Worm (Caenorhabditis elegans) whole organism, L1 larva: ENCODE results near the gene ufd-1.

Experiments used
- F16B12.6 ChIP-seq: fragments of 150-350 bp; optimal IDR thresholded peaks from 2 replicates; lab custom pipeline; 2014; ENCODE audit warnings: missing biosample characterization, missing genetic modification characterization
- Y116A8C.19 ChIP-seq: sonication (generic microtip); optimal IDR thresholded peaks from 2 replicates; lab custom pipeline; 2016; ENCODE audit warnings: missing compliant biosample characterization, missing genetic modification characterization, borderline replicate concordance
- alr-1 ChIP-seq: fragments of 200-800 bp; sonication (Bioruptor generic); optimal IDR thresholded peaks from 2 replicates; lab custom pipeline; 2018; ENCODE audit warnings: borderline replicate concordance, mild to moderate bottlenecking, missing genetic modification characterization, missing compliant biosample characterization
- aly-2 ChIP-seq: fragments of 150-350 bp; optimal IDR thresholded peaks from 2 replicates; lab custom pipeline; 2014; ENCODE audit warnings: missing biosample characterization, missing genetic modification characterization
- blmp-1 ChIP-seq: fragments of 150-350 bp; optimal IDR thresholded peaks from 2 replicates; lab custom pipeline; 2014; ENCODE audit warnings: missing biosample characterization, missing genetic modification characterization
- ceh-63 ChIP-seq: fragments of 200-800 bp; sonication (Bioruptor generic); optimal IDR thresholded peaks from 2 replicates; lab custom pipeline; 2018; ENCODE audit warnings: mild to moderate bottlenecking, missing genetic modification characterization, missing compliant biosample characterization
- ces-1 ChIP-seq: fragments of 150-350 bp; optimal IDR thresholded peaks from 2 replicates; lab custom pipeline; 2014; ENCODE audit warnings: missing biosample characterization, missing genetic modification reagents, missing genetic modification characterization
- dpl-1 ChIP-seq, 3 experiments: fragments of 150-350 bp in 2 of 3; sonication (generic microtip) in 1 of 3; optimal IDR thresholded peaks; 2 replicates each; lab custom pipeline; 2014 to 2017; ENCODE audit warnings: missing biosample characterization in 3 of 3, missing genetic modification characterization in 3 of 3, missing genetic modification reagents in 3 of 3
- dsc-1 ChIP-seq: sonication (generic microtip); optimal IDR thresholded peaks from 2 replicates; lab custom pipeline; 2016; ENCODE audit warnings: mild to moderate bottlenecking, missing genetic modification characterization, missing compliant biosample characterization
- efl-1 ChIP-seq, 4 experiments: fragments of 150-350 bp; optimal IDR thresholded peaks in 3 of 4; peaks in 1 of 4; 1 replicate in 1 of 4; 2 replicates in 3 of 4; lab custom pipeline; 2014; ENCODE audit warnings: missing biosample characterization in 2 of 4, missing genetic modification characterization in 2 of 4, missing genetic modification reagents in 2 of 4
- elt-3 ChIP-seq, 6 experiments: fragments of 150-350 bp in 1 of 6; sonication (generic microtip); optimal IDR thresholded peaks; 2 replicates each; lab custom pipeline; 2017 to 2018; ENCODE audit warnings: missing biosample characterization in 6 of 6, missing genetic modification characterization in 6 of 6, inconsistent platforms in 1 of 6
- ets-5 ChIP-seq: fragments of 200-800 bp; sonication (Bioruptor generic); IDR thresholded peaks from 2 replicates; pipeline ENCODE4 v1.3.6; 2022; ENCODE audit warnings: missing genetic modification characterization, missing compliant biosample characterization
- fkh-4 ChIP-seq: sonication (generic microtip); optimal IDR thresholded peaks from 2 replicates; lab custom pipeline; 2016; ENCODE audit warnings: missing compliant biosample characterization, missing genetic modification characterization, borderline replicate concordance
- fkh-8 ChIP-seq: sonication (generic microtip); optimal IDR thresholded peaks from 2 replicates; lab custom pipeline; 2016; ENCODE audit warnings: mild to moderate bottlenecking, missing genetic modification characterization, missing compliant biosample characterization
- hlh-17 ChIP-seq: fragments of 200-800 bp; sonication (Bioruptor generic); optimal IDR thresholded peaks from 2 replicates; lab custom pipeline; 2018; ENCODE audit warnings: missing genetic modification characterization, mild to moderate bottlenecking, missing compliant biosample characterization, moderate library complexity, borderline replicate concordance
- hlh-4 ChIP-seq: sonication (generic microtip); optimal IDR thresholded peaks from 2 replicates; lab custom pipeline; 2016; ENCODE audit warnings: mild to moderate bottlenecking, missing genetic modification characterization, missing compliant biosample characterization
- hpl-2 ChIP-seq: fragments of 150-350 bp; optimal IDR thresholded peaks from 2 replicates; lab custom pipeline; 2014; ENCODE audit warnings: missing biosample characterization, missing genetic modification reagents, missing genetic modification characterization
- jun-1 ChIP-seq: fragments of 150-350 bp; optimal IDR thresholded peaks from 2 replicates; lab custom pipeline; 2014; ENCODE audit warnings: missing biosample characterization, missing genetic modification reagents, missing genetic modification characterization
- lin-14 ChIP-seq: fragments of 200-800 bp; sonication (Bioruptor generic); optimal IDR thresholded peaks from 2 replicates; lab custom pipeline; 2018; ENCODE audit warnings: mild to moderate bottlenecking, missing genetic modification characterization, moderate library complexity, missing compliant biosample characterization
- lin-15B ChIP-seq: fragments of 150-350 bp; sonication (generic microtip); optimal IDR thresholded peaks from 3 replicates; lab custom pipeline; 2014; ENCODE audit warnings: missing biosample characterization, missing genetic modification characterization
- lsy-2 ChIP-seq, 2 experiments: fragments of 150-350 bp; optimal IDR thresholded peaks; 2 replicates each; lab custom pipeline; 2014; ENCODE audit warnings: missing biosample characterization in 2 of 2, missing genetic modification characterization in 2 of 2
- mab-9 ChIP-seq: fragments of 200-800 bp; sonication (Bioruptor generic); IDR thresholded peaks from 2 replicates; pipeline ENCODE4 v1.3.6; 2022; ENCODE audit warnings: missing genetic modification reagents, missing genetic modification characterization, missing compliant biosample characterization
- mef-2 ChIP-seq: fragments of 150-350 bp; optimal IDR thresholded peaks from 2 replicates; lab custom pipeline; 2014; ENCODE audit warnings: missing biosample characterization, missing genetic modification characterization
- mep-1 ChIP-seq: fragments of 150-350 bp; optimal IDR thresholded peaks from 2 replicates; lab custom pipeline; 2014; ENCODE audit warnings: missing biosample characterization, missing genetic modification characterization
- nhr-20 ChIP-seq: sonication (generic microtip); optimal IDR thresholded peaks from 2 replicates; lab custom pipeline; 2016; ENCODE audit warnings: mild to moderate bottlenecking, missing genetic modification characterization, missing compliant biosample characterization
- nhr-28 ChIP-seq: fragments of 150-350 bp; optimal IDR thresholded peaks from 2 replicates; lab custom pipeline; 2014; ENCODE audit warnings: missing biosample characterization, missing genetic modification characterization
- nhr-47 ChIP-seq: sonication (generic microtip); optimal IDR thresholded peaks from 2 replicates; lab custom pipeline; 2016; ENCODE audit warnings: mild to moderate bottlenecking, missing genetic modification characterization, moderate library complexity, missing compliant biosample characterization
- nhr-84 ChIP-seq: sonication (generic microtip); optimal IDR thresholded peaks from 2 replicates; lab custom pipeline; 2017; ENCODE audit warnings: missing biosample characterization, missing genetic modification characterization
- pag-3 ChIP-seq: sonication (generic microtip); optimal IDR thresholded peaks from 2 replicates; lab custom pipeline; 2017; ENCODE audit warnings: missing genetic modification characterization, mild to moderate bottlenecking, missing compliant biosample characterization, antibody characterized with exemption, borderline replicate concordance; ENCODE audit not compliant: insufficient read depth
- rnt-1 ChIP-seq: sonication (generic microtip); optimal IDR thresholded peaks from 2 replicates; lab custom pipeline; 2016; ENCODE audit warnings: mild to moderate bottlenecking, missing genetic modification characterization, moderate library complexity, missing compliant biosample characterization
- sptf-1 ChIP-seq: fragments of 150-350 bp; optimal IDR thresholded peaks from 2 replicates; lab custom pipeline; 2014; ENCODE audit warnings: missing biosample characterization, missing genetic modification characterization
- tlp-1 ChIP-seq: fragments of 150-350 bp; optimal IDR thresholded peaks from 2 replicates; lab custom pipeline; 2014; ENCODE audit warnings: missing biosample characterization, missing genetic modification characterization
- unc-130 ChIP-seq: fragments of 150-350 bp; optimal IDR thresholded peaks from 2 replicates; lab custom pipeline; 2017; ENCODE audit warnings: missing biosample characterization, missing genetic modification characterization, inconsistent platforms
- unc-98 ChIP-seq: fragments of 200-800 bp; sonication (Bioruptor generic); IDR thresholded peaks from 2 replicates; pipeline ENCODE4 v1.3.6; 2022; ENCODE audit warnings: missing genetic modification characterization, missing compliant biosample characterization
- vab-15 ChIP-seq: sonication (generic microtip); optimal IDR thresholded peaks from 2 replicates; lab custom pipeline; 2017; ENCODE audit warnings: missing genotype, mild to moderate bottlenecking, missing genetic modification characterization, missing compliant biosample characterization
- xbp-1 ChIP-seq: sonication (generic microtip); optimal IDR thresholded peaks from 2 replicates; lab custom pipeline; 2016; ENCODE audit warnings: missing genetic modification characterization, missing compliant biosample characterization

ufd-1 gene

DNA sequence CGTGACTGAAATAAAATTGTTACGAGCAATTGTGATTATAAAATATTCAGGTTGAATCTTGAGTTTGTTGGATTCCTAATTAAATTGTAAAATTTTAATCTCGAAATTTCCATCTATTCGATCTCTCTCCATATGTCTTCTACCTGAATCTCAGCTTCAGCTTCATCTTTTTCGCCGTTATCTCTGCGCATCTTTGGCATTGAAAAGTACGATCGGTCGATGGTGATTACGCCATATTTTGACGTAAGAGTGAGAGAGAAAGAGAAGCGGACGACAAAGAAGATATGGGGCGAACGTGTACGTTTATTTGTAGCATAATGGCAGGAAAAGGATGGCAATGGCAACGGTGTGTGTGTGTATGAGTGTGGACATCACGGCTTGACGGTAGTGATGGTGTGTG, 35.9 kb upstream of the ufd-1 start:
- TF ChIP-seq dsc-1 (tag; lab: Kevin White, UChicago): no peak
- no peak for TF ChIP-seq hlh-4
- peak; percentile 11 for TF ChIP-seq blmp-1 (tag; lab: Kevin White, UChicago)
- no peak for TF ChIP-seq nhr-84 (tag; lab: Kevin White, UChicago)
- TF ChIP-seq unc-130 (tag; lab: Kevin White, UChicago): no peak
- no peak for TF ChIP-seq tlp-1 (tag; lab: Kevin White, UChicago)

DNA sequence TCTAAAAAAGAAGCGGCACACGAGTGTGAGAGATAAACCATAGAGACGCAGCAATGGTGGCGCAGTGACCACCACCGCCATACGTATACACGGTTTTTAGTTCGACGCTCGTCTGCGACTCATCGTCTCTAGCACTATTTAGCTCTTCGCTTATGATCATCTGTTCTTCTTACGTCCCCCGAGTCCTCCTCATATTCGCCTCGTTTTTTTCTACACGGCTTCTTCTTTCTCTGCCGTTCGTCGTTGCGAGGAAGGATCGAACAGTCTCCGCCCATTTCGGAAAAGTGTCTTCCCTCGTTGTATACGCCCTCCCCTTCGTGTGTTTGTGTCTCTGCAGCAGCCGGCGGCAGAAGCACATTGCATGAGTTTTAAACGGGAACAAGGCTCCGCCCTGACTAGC, 34.3 kb upstream of the ufd-1 start:
- no peak for TF ChIP-seq elt-3 (tag; optimal IDR thresholded peaks at IDR 0.05; lab: Kevin White, UChicago)
- TF ChIP-seq lin-14 (GFP tag; lab: Kevin White, UChicago): peak; percentile 15
- no peak for TF ChIP-seq efl-1 (optimal IDR thresholded peaks at IDR 0.05; lab: Kevin White, UChicago)
- peak in 1 of 2 experiments; percentile 90 for TF ChIP-seq efl-1 (GFP tag; optimal IDR thresholded peaks at IDR 0.05 in 1 of 2; lab: Kevin White, UChicago)

DNA sequence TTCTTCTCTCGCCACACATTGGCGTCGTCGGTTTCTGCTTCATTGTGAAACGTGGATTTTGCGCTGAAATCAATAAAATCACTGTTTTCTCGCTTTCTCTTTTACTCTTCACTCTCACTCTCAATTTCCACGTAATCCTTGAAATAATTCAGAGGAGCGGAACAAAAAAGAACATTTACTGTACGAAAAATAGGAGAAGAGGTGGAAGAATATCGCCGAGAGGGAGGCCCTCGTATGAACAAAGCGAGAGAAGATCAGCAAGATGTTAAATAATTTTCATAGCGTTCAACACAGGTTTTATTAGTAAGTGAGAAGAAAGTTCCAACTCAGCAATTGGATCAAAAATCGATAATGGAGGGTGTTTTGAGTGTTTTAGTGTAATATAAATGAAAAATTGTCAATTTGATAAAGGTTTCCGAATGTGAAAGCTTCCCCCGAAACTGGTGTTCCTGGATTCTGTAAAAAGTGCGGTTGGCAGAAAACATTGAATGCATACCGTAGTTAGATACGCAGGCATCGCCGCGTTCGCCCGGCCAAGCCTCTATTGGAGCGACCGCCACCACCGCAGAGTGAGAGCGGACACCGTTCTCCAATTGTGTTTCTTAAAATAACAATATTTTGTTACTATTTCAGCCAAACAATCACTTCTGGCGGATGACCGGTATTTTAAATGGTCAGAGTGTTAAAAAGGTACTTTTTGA, 30.9 kb upstream of the ufd-1 start, which contains the start of the genes ccr-4 and ZC518.8:
TSS of gene ccr-4 (plus strand) at position 151 of the 701 bp plus-strand sequence.
TSS of gene ZC518.8 (minus strand) at position 517 of the 701 bp plus-strand sequence.
- no peak for TF ChIP-seq Y116A8C.19 (tag; lab: Kevin White, UChicago)
- no peak for TF ChIP-seq hlh-17 (GFP tag; lab: Kevin White, UChicago)
- no peak for TF ChIP-seq fkh-8 (tag; lab: Kevin White, UChicago)
- no peak for TF ChIP-seq fkh-4 (tag; lab: Kevin White, UChicago)
- no peak for TF ChIP-seq nhr-20 (tag; lab: Kevin White, UChicago)
- no peak for TF ChIP-seq jun-1
- TF ChIP-seq nhr-47 (tag; lab: Kevin White, UChicago): no peak
- peak; percentile 33 to 87 for TF ChIP-seq lsy-2 (tag; optimal IDR thresholded peaks at IDR 0.05; lab: Kevin White, UChicago)
- no peak for TF ChIP-seq unc-98 (GFP tag; lab: Robert Waterston, UW)
- no peak for TF ChIP-seq pag-3 (tag; lab: Kevin White, UChicago)
- TF ChIP-seq alr-1 (tag; lab: Kevin White, UChicago): no peak
- TF ChIP-seq dpl-1 (GFP tag; optimal IDR thresholded peaks at IDR 0.05; lab: Kevin White, UChicago): peak in 1 of 3 experiments; percentile 9
- TF ChIP-seq ceh-63: no peak
- TF ChIP-seq ets-5 (GFP tag; lab: Robert Waterston, UW): no peak
- no peak for TF ChIP-seq hpl-2 (GFP tag; lab: Kevin White, UChicago)
- peak; percentile 22 for TF ChIP-seq blmp-1 (tag; lab: Kevin White, UChicago)
- TF ChIP-seq mab-9 (GFP tag; lab: Robert Waterston, UW): no peak
- no peak for TF ChIP-seq lin-15B (tag; lab: Kevin White, UChicago)
- no peak for TF ChIP-seq ces-1 (GFP tag; lab: Kevin White, UChicago)
- no peak for TF ChIP-seq mef-2 (tag; lab: Kevin White, UChicago)
- TF ChIP-seq F16B12.6 (tag; lab: Kevin White, UChicago): no peak
- no peak for TF ChIP-seq aly-2 (tag; lab: Kevin White, UChicago)

DNA sequence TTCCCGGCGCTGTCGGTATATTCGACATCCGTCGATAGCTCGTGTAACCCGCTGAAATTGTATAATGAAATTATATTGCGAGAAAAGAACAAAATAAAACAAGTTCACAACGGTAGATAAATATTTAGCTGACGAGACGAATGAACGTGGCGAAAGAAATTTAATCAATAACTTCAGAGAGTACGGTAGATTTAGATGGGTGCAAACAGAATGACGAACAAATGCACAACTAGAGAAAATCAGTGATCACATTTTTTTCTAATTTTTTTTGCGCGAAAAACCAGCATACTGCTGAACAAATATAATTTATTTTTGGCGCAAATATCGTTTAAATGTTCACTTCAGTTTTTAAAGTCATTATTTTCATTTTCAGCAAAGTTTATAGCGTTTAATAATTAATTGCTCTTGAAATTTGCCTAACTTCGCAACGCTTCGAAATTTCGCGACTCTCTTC, 30.1 kb upstream of the ufd-1 start, which contains the start of gene sec-24.2:
TSS of gene sec-24.2 (minus strand) at position 51 of the 454 bp plus-strand sequence.
- TF ChIP-seq nhr-84 (tag; lab: Kevin White, UChicago) (no peak), sptf-1 (tag; lab: Kevin White, UChicago) (no peak), mep-1 (tag; lab: Kevin White, UChicago) (no peak), vab-15 (no peak), xbp-1 (tag; lab: Kevin White, UChicago) (no peak), lin-14 (GFP tag; lab: Kevin White, UChicago) (no peak), blmp-1 (tag; lab: Kevin White, UChicago) (no peak), rnt-1 (tag; lab: Kevin White, UChicago) (no peak), nhr-28 (no peak)
